Worm (Caenorhabditis elegans): Measurements from ENCODE around the gene ifbp-1.

DNA sequence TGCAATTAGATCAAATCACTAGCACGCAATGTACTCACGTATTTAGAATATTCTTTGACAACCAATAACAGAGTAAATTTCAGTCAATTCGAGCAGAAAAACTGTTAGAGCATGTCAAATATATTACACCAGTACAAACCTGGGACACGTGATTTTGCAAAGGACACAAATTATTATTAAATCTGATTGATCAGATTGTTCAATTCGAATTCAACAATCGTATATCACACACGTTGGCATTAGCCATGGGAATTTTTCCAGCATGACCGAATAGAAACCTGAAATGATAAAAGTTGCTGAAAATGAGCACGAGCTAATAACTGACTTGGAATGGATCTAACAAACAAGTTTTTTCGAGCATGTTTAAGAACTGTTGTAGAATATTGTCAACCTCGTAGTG, 43.0 kb upstream of the ifbp-1 start, which contains the start of gene srv-9:
- TF ChIP-seq nhr-77 (tag; optimal IDR thresholded peaks at IDR 0.05) = no peak
- no peak for TF ChIP-seq elt-3 (tag; optimal IDR thresholded peaks at IDR 0.05)
- no peak for TF ChIP-seq blmp-1 (tag; optimal IDR thresholded peaks at IDR 0.05)
- TF ChIP-seq nhr-11 (tag; optimal IDR thresholded peaks at IDR 0.05) = no peak
- TF ChIP-seq fos-1 (tag; optimal IDR thresholded peaks at IDR 0.05) = no peak
- TF ChIP-seq jun-1 (tag; optimal IDR thresholded peaks at IDR 0.05) = no peak
- TF ChIP-seq ztf-4 (tag; optimal IDR thresholded peaks at IDR 0.05) = no peak
- TF ChIP-seq lin-39 (tag; optimal IDR thresholded peaks at IDR 0.05) = no peak
- TF ChIP-seq fkh-8 (tag; optimal IDR thresholded peaks at IDR 0.05) = no peak
- no peak for TF ChIP-seq alr-1 (tag; optimal IDR thresholded peaks at IDR 0.05; ENCODE audit: borderline replicate concordance)
- TF ChIP-seq efl-3 (GFP tag; optimal IDR thresholded peaks at IDR 0.05) = no peak
- TF ChIP-seq zag-1 (tag; optimal IDR thresholded peaks at IDR 0.05) = no peak
- TF ChIP-seq aly-2 (tag; optimal IDR thresholded peaks at IDR 0.05) = no peak
- TF ChIP-seq ama-1 (optimal IDR thresholded peaks at IDR 0.05) = no peak
